Fruit fly (Drosophila melanogaster) whole organism, embryonic: Measurements from ENCODE around the gene rut.

ENCODE experiments used
- Blimp-1 ChIP-seq: fragments of 200-800 bp; sonication (Bioruptor generic); optimal IDR thresholded peaks from 3 replicates; lab custom pipeline; 2018; ENCODE audit warnings: missing biosample characterization, missing genetic modification characterization, mild to moderate bottlenecking, moderate library complexity, missing genetic modification reagents
- CG10366 ChIP-seq: fragments of 200-800 bp; sonication (Bioruptor generic); IDR thresholded peaks from 2 replicates; pipeline ENCODE4 v1.3.6; 2022; ENCODE audit warnings: missing biosample characterization, missing genetic modification characterization
- CG10543 ChIP-seq: fragments of 200-800 bp; sonication (Bioruptor generic); optimal IDR thresholded peaks from 3 replicates; lab custom pipeline; 2017; ENCODE audit warnings: missing biosample characterization, mild to moderate bottlenecking, missing genetic modification characterization, moderate library complexity
- CG15479 ChIP-seq: fragments of 200-800 bp; sonication (Bioruptor generic); optimal IDR thresholded peaks from 3 replicates; lab custom pipeline; 2019; ENCODE audit warnings: missing biosample characterization, mild to moderate bottlenecking, missing genetic modification characterization, moderate library complexity
- CG1647 ChIP-seq: fragments of 200-800 bp; sonication (Bioruptor generic); optimal IDR thresholded peaks from 3 replicates; lab custom pipeline; 2016; ENCODE audit warnings: missing biosample characterization, missing genetic modification characterization
- CG16863 ChIP-seq: fragments of 200-800 bp; sonication (Bioruptor generic); optimal IDR thresholded peaks from 3 replicates; lab custom pipeline; 2016; ENCODE audit warnings: missing biosample characterization, missing genetic modification characterization
- CG17359 ChIP-seq: fragments of 200-800 bp; sonication (Bioruptor generic); optimal IDR thresholded peaks from 3 replicates; lab custom pipeline; 2018; ENCODE audit warnings: missing biosample characterization, mild to moderate bottlenecking, missing genetic modification characterization, moderate library complexity
- CG17385 ChIP-seq: fragments of 200-800 bp; sonication (Bioruptor generic); optimal IDR thresholded peaks from 3 replicates; lab custom pipeline; 2018; ENCODE audit warnings: missing biosample characterization, mild to moderate bottlenecking, missing genetic modification characterization
- CG30431 ChIP-seq: fragments of 200-800 bp; sonication (Bioruptor generic); optimal IDR thresholded peaks from 2 replicates; lab custom pipeline; 2017; ENCODE audit warnings: missing biosample characterization, missing genetic modification characterization
- CG31365 ChIP-seq: fragments of 200-800 bp; sonication (Bioruptor generic); optimal IDR thresholded peaks from 2 replicates; lab custom pipeline; 2018; ENCODE audit warnings: missing biosample characterization, mild to moderate bottlenecking, missing genetic modification characterization
- CG33213 ChIP-seq: fragments of 200-800 bp; sonication (Bioruptor generic); optimal IDR thresholded peaks from 3 replicates; lab custom pipeline; 2016; ENCODE audit warnings: missing biosample characterization, missing genetic modification characterization
- CG3726 ChIP-seq: fragments of 200-800 bp; sonication (Bioruptor generic); IDR thresholded peaks from 3 replicates; pipeline ENCODE4, ENCODE4 v1.3.6; 2022; ENCODE audit warnings: missing biosample characterization, missing genetic modification characterization
- CG4282 ChIP-seq: fragments of 200-800 bp; sonication (Bioruptor generic); optimal IDR thresholded peaks from 2 replicates; lab custom pipeline; 2016; ENCODE audit warnings: missing biosample characterization, missing genetic modification characterization
- CG4328 ChIP-seq: fragments of 200-800 bp; sonication (Bioruptor generic); optimal IDR thresholded peaks from 3 replicates; lab custom pipeline; 2017; ENCODE audit warnings: missing biosample characterization, missing genetic modification reagents, missing genetic modification characterization
- CG6272 ChIP-seq: fragments of 200-800 bp; sonication (Bioruptor generic); IDR thresholded peaks from 2 replicates; pipeline ENCODE4 v1.3.6; 2022; ENCODE audit warnings: missing biosample characterization, missing genetic modification characterization
- CG7556 ChIP-seq: fragments of 200-800 bp; sonication (Bioruptor generic); optimal IDR thresholded peaks from 2 replicates; lab custom pipeline; 2017; ENCODE audit warnings: missing biosample characterization, mild to moderate bottlenecking, missing genetic modification characterization
- CG9876 ChIP-seq: fragments of 200-800 bp; sonication (Bioruptor generic); optimal IDR thresholded peaks from 2 replicates; lab custom pipeline; 2016; ENCODE audit warnings: missing biosample characterization, missing genetic modification characterization
- CG9932 ChIP-seq: fragments of 200-800 bp; sonication (Bioruptor generic); IDR thresholded peaks from 2 replicates; pipeline ENCODE4 v1.3.6; 2022; ENCODE audit warnings: missing biosample characterization, missing genetic modification characterization
- Dek ChIP-seq: fragments of 200-800 bp; sonication (Bioruptor generic); optimal IDR thresholded peaks from 3 replicates; lab custom pipeline; 2019; ENCODE audit warnings: missing biosample characterization, mild to moderate bottlenecking, missing genetic modification characterization, moderate library complexity
- Eip74EF ChIP-seq, 2 experiments: fragments of 200-800 bp in 1 of 2; fragments of >200 bp in 1 of 2; sonication (Bioruptor generic) in 1 of 2; optimal IDR thresholded peaks; 2 replicates each; lab custom pipeline; 2017 to 2019; ENCODE audit warnings: missing biosample characterization in 2 of 2, missing genetic modification characterization in 2 of 2, mild to moderate bottlenecking in 1 of 2, moderate library complexity in 1 of 2
- Fer3 ChIP-seq: fragments of 200-800 bp; sonication (Bioruptor generic); optimal IDR thresholded peaks from 2 replicates; lab custom pipeline; 2018; ENCODE audit warnings: missing biosample characterization, mild to moderate bottlenecking, missing genetic modification characterization, moderate library complexity
- Hmr ChIP-seq: fragments of 200-800 bp; sonication (Bioruptor generic); optimal IDR thresholded peaks from 3 replicates; lab custom pipeline; 2017; ENCODE audit warnings: mild to moderate bottlenecking, missing biosample characterization, missing genetic modification reagents, missing genetic modification characterization
- Jarid2 ChIP-seq: fragments of 200-800 bp; sonication (Bioruptor generic); optimal IDR thresholded peaks from 3 replicates; lab custom pipeline; 2017; ENCODE audit warnings: mild to moderate bottlenecking, missing biosample characterization, missing genetic modification reagents, missing genetic modification characterization
- Kr ChIP-seq: fragments of 200-800 bp; sonication (Bioruptor generic); optimal IDR thresholded peaks from 2 replicates; lab custom pipeline; 2017; ENCODE audit warnings: missing biosample characterization, mild to moderate bottlenecking, missing genetic modification characterization
- Mrtf ChIP-seq: fragments of 200-800 bp; sonication (Bioruptor generic); IDR thresholded peaks from 3 replicates; pipeline ENCODE4 v1.3.6; 2022; ENCODE audit warnings: missing biosample characterization, missing genetic modification characterization
- Oaz ChIP-seq: fragments of 200-800 bp; sonication (Bioruptor generic); IDR thresholded peaks from 2 replicates; pipeline ENCODE4 v1.3.6; 2022; ENCODE audit warnings: missing biosample characterization, missing genetic modification characterization
- PHDP ChIP-seq: fragments of 200-800 bp; sonication (Bioruptor generic); optimal IDR thresholded peaks from 3 replicates; lab custom pipeline; 2018; ENCODE audit warnings: missing biosample characterization, mild to moderate bottlenecking, missing genetic modification characterization, moderate library complexity
- Rfx ChIP-seq: fragments of 200-800 bp; sonication (Bioruptor generic); IDR thresholded peaks from 2 replicates; pipeline ENCODE4 v1.3.6; 2022; ENCODE audit warnings: missing biosample characterization, missing genetic modification characterization
- Six4 ChIP-seq: fragments of 200-800 bp; sonication (Bioruptor generic); optimal IDR thresholded peaks from 2 replicates; lab custom pipeline; 2016; ENCODE audit warnings: missing biosample characterization, missing genetic modification characterization
- ab ChIP-seq: fragments of 200-800 bp; sonication (Bioruptor generic); optimal IDR thresholded peaks from 2 replicates; lab custom pipeline; 2016; ENCODE audit warnings: missing biosample characterization, missing genetic modification characterization
- chif ChIP-seq, 2 experiments: fragments of 200-800 bp; sonication (Bioruptor generic); optimal IDR thresholded peaks; 3 replicates each; lab custom pipeline; 2016; ENCODE audit warnings: missing biosample characterization in 2 of 2, missing genetic modification characterization in 2 of 2
- chm ChIP-seq: fragments of 200-800 bp; sonication (Bioruptor generic); IDR thresholded peaks from 2 replicates; pipeline ENCODE4 v1.3.6; 2022; ENCODE audit warnings: missing biosample characterization, missing genetic modification characterization
- crol ChIP-seq: fragments of 200-800 bp; sonication (Bioruptor generic); IDR thresholded peaks from 2 replicates; pipeline ENCODE4 v1.3.6; 2022; ENCODE audit warnings: missing biosample characterization, missing genetic modification characterization
- disco-r ChIP-seq: fragments of 200-800 bp; sonication (Bioruptor generic); optimal IDR thresholded peaks from 2 replicates; lab custom pipeline; 2016; ENCODE audit warnings: missing biosample characterization, missing genetic modification characterization
- dpn ChIP-seq, 2 experiments: fragments of 200-800 bp; sonication (Bioruptor generic); optimal IDR thresholded peaks; 3 replicates each; lab custom pipeline; 2016; ENCODE audit warnings: missing biosample characterization in 2 of 2, missing genetic modification characterization in 2 of 2
- en ChIP-seq: fragments of 200-800 bp; sonication (Bioruptor generic); optimal IDR thresholded peaks from 2 replicates; lab custom pipeline; 2016; ENCODE audit warnings: missing biosample characterization, missing genetic modification characterization
- fu2 ChIP-seq: fragments of 200-800 bp; sonication (Bioruptor generic); optimal IDR thresholded peaks from 2 replicates; lab custom pipeline; 2016; ENCODE audit warnings: missing biosample characterization, missing genetic modification characterization
- grau ChIP-seq: fragments of 200-800 bp; optimal IDR thresholded peaks from 3 replicates; lab custom pipeline; 2019; ENCODE audit warnings: missing biosample characterization, mild to moderate bottlenecking, missing genetic modification characterization, moderate library complexity
- gro ChIP-seq: fragments of 200-800 bp; sonication (Bioruptor generic); optimal IDR thresholded peaks from 2 replicates; lab custom pipeline; 2016; ENCODE audit warnings: missing biosample characterization, missing genetic modification characterization
- lov ChIP-seq, 2 experiments: fragments of 200-800 bp in 1 of 2; fragments of >200 bp in 1 of 2; sonication (Bioruptor generic) in 1 of 2; IDR thresholded peaks in 1 of 2; optimal IDR thresholded peaks in 1 of 2; 2 replicates in 1 of 2; 3 replicates in 1 of 2; pipeline versions ENCODE4 v1.3.6 to Lab custom; 2017 to 2022; ENCODE audit warnings: missing biosample characterization in 1 of 2, missing genetic modification characterization in 1 of 2
- maf-S ChIP-seq: fragments of 200-800 bp; sonication (Bioruptor generic); optimal IDR thresholded peaks from 2 replicates; lab custom pipeline; 2016; ENCODE audit warnings: missing biosample characterization, missing genetic modification characterization
- nau ChIP-seq: fragments of 200-800 bp; sonication (Bioruptor generic); optimal IDR thresholded peaks from 3 replicates; lab custom pipeline; 2017; ENCODE audit warnings: missing biosample characterization, mild to moderate bottlenecking, missing genetic modification characterization, missing genetic modification reagents
- otp ChIP-seq: fragments of 200-800 bp; sonication (Bioruptor generic); IDR thresholded peaks from 3 replicates; pipeline ENCODE4, ENCODE4 v1.3.6; 2022; ENCODE audit warnings: missing biosample characterization, missing genetic modification characterization
- scrt ChIP-seq: fragments of 200-800 bp; sonication (Bioruptor generic); optimal IDR thresholded peaks from 2 replicates; lab custom pipeline; 2018; ENCODE audit warnings: missing biosample characterization, mild to moderate bottlenecking, missing genetic modification characterization, moderate library complexity
- seq ChIP-seq: fragments of 200-800 bp; sonication (Bioruptor generic); IDR thresholded peaks from 2 replicates; pipeline ENCODE4 v1.3.6; 2022; ENCODE audit warnings: missing biosample characterization, missing genetic modification characterization
- sug ChIP-seq: fragments of 200-800 bp; optimal IDR thresholded peaks from 2 replicates; lab custom pipeline; 2019; ENCODE audit warnings: missing biosample characterization, mild to moderate bottlenecking, missing genetic modification characterization, moderate library complexity
- ttk ChIP-seq: fragments of 200-800 bp; sonication (Bioruptor generic); IDR thresholded peaks from 2 replicates; pipeline ENCODE4 v2.1.2; 2022; ENCODE audit warnings: missing biosample characterization, missing genetic modification characterization
- zfh1 ChIP-seq: fragments of 200-800 bp; sonication (Bioruptor generic); IDR thresholded peaks from 3 replicates; pipeline ENCODE4 v1.3.6; 2022; ENCODE audit warnings: missing biosample characterization, missing genetic modification characterization
- zfh2 ChIP-seq: fragments of 200-800 bp; sonication (Bioruptor generic); optimal IDR thresholded peaks from 2 replicates; lab custom pipeline; 2016; ENCODE audit warnings: missing biosample characterization, missing genetic modification characterization

Gene rut

DNA sequence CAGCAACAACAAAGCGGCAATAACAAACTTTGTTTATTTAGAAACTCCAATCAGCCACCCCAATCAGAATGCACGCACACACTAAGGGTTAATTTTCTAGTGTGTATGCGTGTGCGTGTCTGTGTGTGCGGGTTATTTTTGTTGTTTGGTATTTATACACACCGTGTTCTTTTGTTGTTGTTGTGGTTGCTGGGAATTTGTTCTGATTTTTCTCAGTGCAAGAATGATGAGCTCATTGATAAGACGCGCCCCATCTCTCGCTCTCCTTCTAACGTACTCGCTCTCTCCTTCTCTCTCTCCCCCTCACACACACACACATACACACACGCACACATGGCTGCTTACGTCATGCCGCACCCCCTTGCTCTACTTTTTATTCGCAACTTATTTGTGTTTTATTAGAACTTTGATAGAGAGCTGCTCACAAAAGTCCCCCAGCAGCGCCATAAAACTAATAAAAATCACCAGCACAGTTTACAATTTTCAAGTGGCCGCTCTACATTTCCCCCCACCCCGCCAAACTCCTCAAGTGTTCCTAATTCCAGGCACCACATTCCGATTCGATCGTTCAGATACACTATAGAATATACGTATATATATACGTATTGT is 14.0 kb upstream of the rut start (continued):
- peak; percentile 99 for TF ChIP-seq sug
- peak; percentile 70 for TF ChIP-seq zfh2 (GFP tag; lab: Kevin White, UChicago)
- TF ChIP-seq chif (GFP tag; optimal IDR thresholded peaks at IDR 0.05; lab: Kevin White, UChicago), result no peak
- peak; percentile 30 for TF ChIP-seq maf-S (GFP tag; lab: Kevin White, UChicago)
- TF ChIP-seq PHDP (tag; lab: Kevin White, UChicago), result peak; percentile 44
- TF ChIP-seq CG4328, result peak; percentile 51
- peak; percentile 29 for TF ChIP-seq Dek (tag; lab: Kevin White, UChicago)
- peak; percentile 7 for TF ChIP-seq CG1647 (GFP tag; lab: Kevin White, UChicago)
- peak; percentile 15 for TF ChIP-seq CG33213 (GFP tag; lab: Kevin White, UChicago)
- TF ChIP-seq fu2 (GFP tag; lab: Kevin White, UChicago), result peak; percentile 60
- TF ChIP-seq CG9932 (GFP tag; lab: Robert Waterston, UW), result peak; percentile 71
- peak; percentile 89 for TF ChIP-seq crol
- 0 out of 3 replicates have a peak, but pooled peaks have one; percentile 17 for TF ChIP-seq otp
- TF ChIP-seq dpn (GFP tag; optimal IDR thresholded peaks at IDR 0.05; lab: Kevin White, UChicago), result peak; percentile 36 to 57
- TF ChIP-seq CG16863 (GFP tag; lab: Kevin White, UChicago), result peak; percentile 34
- no peak for TF ChIP-seq en
- no peak for TF ChIP-seq nau (GFP tag; lab: Kevin White, UChicago)
- peak; percentile 73 for TF ChIP-seq CG9876 (GFP tag; lab: Kevin White, UChicago)
- no peak for TF ChIP-seq lov (optimal IDR thresholded peaks at IDR 0.05; lab: Kevin White, UChicago)
- TF ChIP-seq lov (GFP tag; IDR thresholded peaks at IDR 0.05; lab: Robert Waterston, UW), result 0 out of 3 replicates have a peak, but pooled peaks have one; percentile 22
- TF ChIP-seq Six4, result no peak
- no peak for TF ChIP-seq CG15479 (GFP tag; lab: Kevin White, UChicago)
- no peak for TF ChIP-seq Eip74EF (GFP tag; optimal IDR thresholded peaks at IDR 0.05; lab: Kevin White, UChicago)
- TF ChIP-seq Hmr (GFP tag; lab: Kevin White, UChicago), result peak; percentile 65
- TF ChIP-seq CG7556 (GFP tag; lab: Kevin White, UChicago), result no peak
- TF ChIP-seq CG30431 (GFP tag; lab: Kevin White, UChicago), result peak; percentile 25
- peak; percentile 19 for TF ChIP-seq CG17359 (tag; lab: Kevin White, UChicago)
- TF ChIP-seq CG3726 (GFP tag; lab: Robert Waterston, UW), result no peak
- peak; percentile 40 for TF ChIP-seq CG31365 (tag; lab: Kevin White, UChicago)
- peak; percentile 24 for TF ChIP-seq scrt
- TF ChIP-seq gro (GFP tag; lab: Kevin White, UChicago), result peak; percentile 18
- TF ChIP-seq Kr (GFP tag; lab: Kevin White, UChicago), result no peak
- peak; percentile 54 for TF ChIP-seq Fer3 (tag; lab: Kevin White, UChicago)
- peak; percentile 63; the same call in 1 of the 2 replicates for TF ChIP-seq chm (GFP tag; lab: Robert Waterston, UW)
- TF ChIP-seq Blimp-1 (GFP tag; lab: Kevin White, UChicago), result no peak
- TF ChIP-seq ab (GFP tag; lab: Kevin White, UChicago), result peak; percentile 5
- 0 out of 2 replicates have a peak, but pooled peaks have one; percentile 40 for TF ChIP-seq Oaz (GFP tag; lab: Robert Waterston, UW)
- peak; percentile 47 for TF ChIP-seq CG4282 (GFP tag; lab: Kevin White, UChicago)
- TF ChIP-seq grau (tag; lab: Kevin White, UChicago), result peak; percentile 50
- peak; percentile 84 for TF ChIP-seq Rfx (GFP tag; lab: Robert Waterston, UW)
- no peak for TF ChIP-seq disco-r (GFP tag; lab: Kevin White, UChicago)
- TF ChIP-seq CG10543 (GFP tag; lab: Kevin White, UChicago), result peak; percentile 66
- TF ChIP-seq ttk (GFP tag; lab: Robert Waterston, UW), result peak; percentile 60; the same call in 1 of the 2 replicates
- TF ChIP-seq zfh1 (GFP tag; lab: Robert Waterston, UW), result peak; percentile 59; the same call in 1 of the 3 replicates
- TF ChIP-seq Mrtf (GFP tag; lab: Robert Waterston, UW), result peak; percentile 62; the same call in 2 of the 3 replicates
- peak; percentile 30 for TF ChIP-seq Jarid2 (GFP tag; lab: Kevin White, UChicago)
- TF ChIP-seq CG6272 (GFP tag; lab: Robert Waterston, UW), result no peak
- TF ChIP-seq seq, result peak; percentile 46; the same call in 1 of the 2 replicates
- peak; percentile 42 for TF ChIP-seq CG17385 (GFP tag; lab: Kevin White, UChicago)
- peak; percentile 23; the same call in 1 of the 2 replicates for TF ChIP-seq CG10366
